Worm (Caenorhabditis elegans): Measurements from ENCODE around the gene irg-7.

Gene irg-7

ce11 chrX:3218040-3218795, 25.2 kb downstream of the irg-7 start:
- TF ChIP-seq nhr-6 (tag; optimal IDR thresholded peaks at IDR 0.05) (no peak), duxl-1 (tag; optimal IDR thresholded peaks at IDR 0.05; ENCODE audit: poor library complexity) (no peak), php-3 (GFP tag; IDR thresholded peaks at IDR 0.05) (peak; percentile 36; the same call in 1 of the 2 replicates), daf-16 (GFP tag; optimal IDR thresholded peaks at IDR 0.05) (no peak), daf-16 (tag; optimal IDR thresholded peaks at IDR 0.05) (peak; percentile 14), hlh-30 (tag; optimal IDR thresholded peaks at IDR 0.05; ENCODE audit: insufficient read depth) (no peak), lin-38 (GFP tag; IDR thresholded peaks at IDR 0.05) (no peak), lin-39 (tag; optimal IDR thresholded peaks at IDR 0.05) (no peak), mxl-3 (GFP tag; optimal IDR thresholded peaks at IDR 0.05) (peak; percentile 53), nhr-28 (tag; optimal IDR thresholded peaks at IDR 0.05) (peak; percentile 54), arid-1 (GFP tag; conservative IDR thresholded peaks at IDR 0.05) (no peak), ZK337.2 (GFP tag; IDR thresholded peaks at IDR 0.05) (no peak), rbr-2 (tag; optimal IDR thresholded peaks at IDR 0.05) (no peak), ctbp-1 (GFP tag; IDR thresholded peaks at IDR 0.05) (no peak), pqm-1 (tag; optimal IDR thresholded peaks at IDR 0.05) (peak; percentile 51), daf-19 (GFP tag; conservative IDR thresholded peaks at IDR 0.05) (no peak), set-16 (GFP tag; IDR thresholded peaks at IDR 0.05) (peak; percentile 58), snpc-4 (tag; optimal IDR thresholded peaks at IDR 0.05) (no peak), nhr-111 (GFP tag; optimal IDR thresholded peaks at IDR 0.05) (no peak), fos-1 (tag; optimal IDR thresholded peaks at IDR 0.05) (no peak), lin-1 (GFP tag; IDR thresholded peaks at IDR 0.05) (no peak; the same call in 1 of the 2 replicates), hlh-11 (tag; optimal IDR thresholded peaks at IDR 0.05) (peak; percentile 37), dve-1 (tag; optimal IDR thresholded peaks at IDR 0.05; ENCODE audit: insufficient read depth) (peak; percentile 19)

- TF ChIP-seq Y48G9A.11 (GFP tag; IDR thresholded peaks at IDR 0.05) = no peak
- no peak for TF ChIP-seq set-16 (GFP tag; IDR thresholded peaks at IDR 0.05)
- no peak for TF ChIP-seq R02D3.7 (tag; optimal IDR thresholded peaks at IDR 0.05)
- TF ChIP-seq hmg-1.1 (GFP tag; IDR thresholded peaks at IDR 0.05) = no peak
- TF ChIP-seq zip-2 (tag; optimal IDR thresholded peaks at IDR 0.05) = no peak
- no peak for TF ChIP-seq spr-1 (tag; optimal IDR thresholded peaks at IDR 0.05)
- TF ChIP-seq hif-1 (tag; optimal IDR thresholded peaks at IDR 0.05) = no peak
- TF ChIP-seq F44E2.7 (GFP tag; IDR thresholded peaks at IDR 0.05) = no peak
- TF ChIP-seq mep-1 (tag; optimal IDR thresholded peaks at IDR 0.05) = no peak
- TF ChIP-seq ceh-44 (GFP tag; IDR thresholded peaks at IDR 0.05) = no peak
- no peak for TF ChIP-seq php-3 (GFP tag; IDR thresholded peaks at IDR 0.05)
- TF ChIP-seq aha-1 (tag) = peak; percentile 61
- no peak for TF ChIP-seq arid-1 (GFP tag; conservative IDR thresholded peaks at IDR 0.05)
- TF ChIP-seq unc-62 (GFP tag; optimal IDR thresholded peaks at IDR 0.05 in 1 of 2) = peak in 1 of 2 experiments; percentile 76
- no peak for TF ChIP-seq unc-62 (tag; optimal IDR thresholded peaks at IDR 0.05)
- no peak for TF ChIP-seq ama-1 (optimal IDR thresholded peaks at IDR 0.05)
These were observed 26.7 kb downstream of the irg-7 start for ce11 chrX:3216698-3217097.

- TF ChIP-seq aha-1 (tag) (peak; percentile 44), ZK337.2 (GFP tag; IDR thresholded peaks at IDR 0.05) (no peak)
These were observed 33.9 kb downstream of the irg-7 start, which contains the start of gene F28B4.4 for ce11 chrX:3209523-3209922. F28B4.4 (minus strand) TSS chrX:3209623.

- TF ChIP-seq unc-62 (GFP tag; optimal IDR thresholded peaks at IDR 0.05 in 1 of 2) (peak in 1 of 2 experiments; percentile 62), unc-62 (tag; optimal IDR thresholded peaks at IDR 0.05) (no peak), mep-1 (tag; optimal IDR thresholded peaks at IDR 0.05) (no peak)
These were observed 38.7 kb downstream of the irg-7 start, which contains the start of gene F28B4.1 for ce11 chrX:3204778-3205177. F28B4.1 (plus strand) TSS chrX:3205078.
